Fruit fly (Drosophila melanogaster) whole organism: Measurements from ENCODE around the gene CG10405.

Source experiments
- CG8478 ChIP-seq: fragments of >200 bp; optimal IDR thresholded peaks from 2 replicates; lab custom pipeline; 2018; ENCODE audit warnings: inconsistent platforms
- Dll ChIP-seq: fragments of >200 bp; optimal IDR thresholded peaks from 2 replicates; lab custom pipeline; 2017
- EcR ChIP-seq, 2 experiments: fragments of >200 bp; optimal IDR thresholded peaks; 2 replicates each; lab custom pipeline; 2017; ENCODE audit warnings: missing biosample characterization in 2 of 2, missing genetic modification characterization in 2 of 2, missing genetic modification reagents in 2 of 2
- pan ChIP-seq: fragments of >200 bp; optimal IDR thresholded peaks from 2 replicates; lab custom pipeline; 2017
- psq ChIP-seq: fragments of >200 bp; optimal IDR thresholded peaks from 2 replicates; lab custom pipeline; 2017
- usp ChIP-seq: fragments of >200 bp; optimal IDR thresholded peaks from 2 replicates; lab custom pipeline; 2017; ENCODE audit warnings: missing biosample characterization, missing genetic modification characterization, mixed read lengths

The CG10405 gene

DNA sequence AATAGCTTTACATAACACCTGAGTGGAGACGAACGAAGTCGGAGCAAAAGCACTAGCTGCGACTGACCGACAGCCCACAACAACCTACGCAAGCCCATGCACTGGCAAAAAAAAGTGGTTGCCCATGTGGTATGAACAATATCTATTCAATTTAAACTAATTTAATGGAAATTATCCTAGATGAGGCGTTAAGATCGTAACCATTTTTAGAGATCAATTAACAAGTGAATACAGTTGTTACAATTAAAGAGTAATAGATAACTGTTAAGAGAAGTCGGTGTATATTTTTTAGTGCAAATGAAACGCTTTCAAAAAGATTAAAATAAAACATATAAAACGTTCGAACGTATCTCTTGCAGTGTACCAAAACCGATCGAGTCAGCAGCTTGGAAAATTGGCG lies 41.9 kb downstream of the CG10405 start:
- TF ChIP-seq psq (lab: Kevin White, UChicago) = no peak
- TF ChIP-seq EcR (GFP tag; optimal IDR thresholded peaks at IDR 0.05; lab: Kevin White, UChicago) = no peak
- TF ChIP-seq Dll (lab: Kevin White, UChicago) = no peak
- TF ChIP-seq usp = no peak
- no peak for TF ChIP-seq CG8478 (lab: Kevin White, UChicago)
- TF ChIP-seq pan (lab: Kevin White, UChicago) = no peak

DNA sequence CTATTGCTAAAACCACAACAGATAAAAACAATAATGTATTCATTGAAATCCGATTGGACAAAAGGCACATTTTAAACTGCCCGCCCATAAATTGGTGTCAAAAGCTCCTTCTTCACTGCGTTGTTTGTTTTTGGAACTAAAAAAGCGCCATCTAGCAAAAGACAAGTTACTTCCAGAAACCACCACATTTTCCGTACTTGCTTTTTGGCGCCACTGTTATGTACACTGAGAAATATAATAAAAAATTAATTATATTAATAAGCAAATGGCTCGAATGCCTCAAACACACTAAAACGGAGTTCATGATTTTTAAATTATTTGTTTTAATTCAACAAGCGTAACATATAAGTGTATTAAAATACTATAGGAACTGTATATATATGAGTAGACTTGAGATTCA lies 43.1 kb downstream of the CG10405 start:
- TF ChIP-seq Dll (lab: Kevin White, UChicago) = no peak
- no peak for TF ChIP-seq usp

DNA sequence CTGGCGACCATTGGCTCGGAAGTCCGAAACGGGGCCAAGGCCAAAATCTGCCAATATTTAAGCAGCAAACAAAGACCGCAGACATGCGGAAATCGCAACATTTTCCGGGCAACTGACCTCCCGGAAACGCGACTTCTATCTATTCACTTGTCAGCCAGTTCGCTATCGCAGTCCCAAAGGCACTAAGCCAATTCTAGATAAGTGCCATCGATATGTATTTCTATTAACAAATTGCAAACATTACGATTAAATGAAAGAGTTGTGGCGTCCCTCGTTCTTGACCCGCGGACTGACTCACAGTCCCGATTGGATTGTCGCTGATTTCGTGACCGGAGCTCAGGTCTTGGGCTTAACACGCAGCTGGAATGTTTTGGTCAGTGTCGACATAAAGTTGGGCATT lies 44.6 kb downstream of the CG10405 start, which contains the start of gene Gr89a:
Gene Gr89a (minus strand): TSS at position 101 of the 400 bp plus-strand sequence.
- TF ChIP-seq pan (lab: Kevin White, UChicago) = no peak
- TF ChIP-seq psq (lab: Kevin White, UChicago) = no peak
- no peak for TF ChIP-seq usp
- no peak for TF ChIP-seq EcR (GFP tag; optimal IDR thresholded peaks at IDR 0.05; lab: Kevin White, UChicago)
- TF ChIP-seq Dll (lab: Kevin White, UChicago) = no peak
- TF ChIP-seq CG8478 (lab: Kevin White, UChicago) = no peak

DNA sequence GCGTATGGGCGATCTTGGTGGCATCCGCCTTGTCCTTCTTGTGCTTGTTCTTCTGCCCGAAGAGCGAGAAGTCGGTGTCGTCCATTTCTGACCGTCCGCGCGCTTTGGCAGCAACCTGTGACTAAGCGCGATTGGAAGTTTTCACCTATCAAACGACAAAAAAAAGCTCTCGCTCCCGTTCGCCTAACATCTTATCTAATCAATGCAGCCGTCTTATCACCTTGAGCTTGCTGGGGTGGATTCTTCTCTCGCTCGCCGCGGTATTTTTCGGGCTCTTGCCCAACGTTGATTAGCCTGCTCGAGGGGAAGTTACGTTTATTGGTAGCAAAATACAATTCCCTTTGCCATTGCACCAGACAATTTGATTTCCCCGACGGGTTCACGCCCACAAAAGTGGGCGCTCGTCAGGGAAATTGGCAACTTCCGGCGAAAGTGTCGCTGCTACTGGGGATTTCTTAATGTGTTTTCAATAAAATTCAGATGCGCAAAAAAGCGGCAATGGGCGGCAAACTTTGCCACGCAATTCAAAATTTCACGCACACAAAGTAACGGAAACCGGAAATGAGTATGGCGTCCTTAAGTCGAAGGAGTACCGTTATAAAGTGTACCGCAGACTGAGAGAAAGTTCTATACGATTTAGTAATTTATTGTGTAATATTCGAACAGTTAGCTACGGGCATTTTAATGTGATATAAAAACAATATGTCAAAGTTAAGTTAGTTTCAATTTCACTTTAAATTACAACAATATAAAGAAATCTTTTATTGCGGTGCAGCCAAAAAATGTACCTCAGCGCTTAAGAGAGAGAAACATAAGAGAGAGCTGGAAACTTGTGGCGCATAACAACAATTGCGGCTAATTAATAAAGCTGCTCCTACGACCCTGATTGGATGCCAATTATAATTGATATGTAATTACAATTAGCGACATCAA lies 46.9 kb downstream of the CG10405 start, which contains the start of gene Decay:
Gene Decay (minus strand): TSS at position 132 of the 933 bp plus-strand sequence.
- no peak for TF ChIP-seq CG8478 (lab: Kevin White, UChicago)
- TF ChIP-seq pan (lab: Kevin White, UChicago) = no peak

dm6 chr3R:16502595-16503305 lies 48.5 kb downstream of the CG10405 start, which contains the start of gene CG42342:
Gene CG42342 (plus strand): TSS chr3R:16502770.
- TF ChIP-seq usp (no peak), psq (lab: Kevin White, UChicago) (no peak), Dll (lab: Kevin White, UChicago) (no peak), CG8478 (lab: Kevin White, UChicago) (no peak), pan (lab: Kevin White, UChicago) (no peak), EcR (GFP tag; optimal IDR thresholded peaks at IDR 0.05; lab: Kevin White, UChicago) (no peak)

DNA sequence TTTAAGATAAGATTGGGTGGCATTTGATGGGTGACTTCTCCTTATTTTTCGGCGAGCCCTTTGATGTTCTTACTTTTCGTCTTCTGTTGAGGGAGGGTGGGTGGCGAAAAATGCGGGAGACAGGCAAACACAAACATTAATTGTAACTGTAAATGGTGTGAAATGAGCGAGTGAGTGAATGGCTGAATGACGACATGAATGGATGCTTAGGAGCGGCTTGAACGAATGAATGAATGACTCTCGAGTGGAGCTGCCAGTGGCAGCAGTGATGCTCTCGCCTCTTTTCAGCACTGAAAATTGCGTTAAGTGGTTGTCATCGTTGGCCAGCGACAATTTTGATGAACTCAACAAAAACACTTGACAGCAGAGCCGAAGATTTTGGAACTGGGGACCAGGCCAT lies 50.2 kb downstream of the CG10405 start:
- no peak for TF ChIP-seq pan (lab: Kevin White, UChicago)
- no peak for TF ChIP-seq usp
- no peak for TF ChIP-seq psq (lab: Kevin White, UChicago)
- no peak for TF ChIP-seq Dll (lab: Kevin White, UChicago)
- no peak for TF ChIP-seq EcR (GFP tag; optimal IDR thresholded peaks at IDR 0.05; lab: Kevin White, UChicago)
- no peak for TF ChIP-seq CG8478 (lab: Kevin White, UChicago)
